Worm (Caenorhabditis elegans) whole organism, L2 larva: ENCODE measurements around the gene M106.8.

Source experiments
- dmd-4 ChIP-seq: sonication (generic microtip); optimal IDR thresholded peaks from 2 replicates; lab custom pipeline; 2017; ENCODE audit warnings: missing biosample characterization, missing genetic modification characterization
- nhr-6 ChIP-seq: fragments of 150-350 bp; optimal IDR thresholded peaks from 2 replicates; lab custom pipeline; 2014; ENCODE audit warnings: missing biosample characterization, missing genetic modification characterization
- nhr-77 ChIP-seq: fragments of 150-350 bp; optimal IDR thresholded peaks from 2 replicates; lab custom pipeline; 2014; ENCODE audit warnings: missing biosample characterization, missing genetic modification characterization
- zag-1 ChIP-seq: fragments of 150-350 bp; optimal IDR thresholded peaks from 2 replicates; lab custom pipeline; 2014; ENCODE audit warnings: missing biosample characterization, missing genetic modification characterization

ce11 chrII:10819928-10820423, 23.5 kb downstream of the M106.8 start, which contains the start of gene R06F6.8:
- TF ChIP-seq zag-1 (tag; lab: Kevin White, UChicago) (no peak), nhr-6 (tag; lab: Kevin White, UChicago) (no peak), nhr-77 (no peak), dmd-4 (no peak)
